Fruit fly (Drosophila melanogaster) whole organism, embryonic: ENCODE data around the gene CG10055.

Experiments
- Awh ChIP-seq: fragments of 200-800 bp; sonication (Bioruptor generic); IDR thresholded peaks from 2 replicates; pipeline ENCODE4, ENCODE4 v1.3.6; 2022; ENCODE audit warnings: missing biosample characterization, missing genetic modification characterization
- CG10366 ChIP-seq: fragments of 200-800 bp; sonication (Bioruptor generic); IDR thresholded peaks from 2 replicates; pipeline ENCODE4 v1.3.6; 2022; ENCODE audit warnings: missing biosample characterization, missing genetic modification characterization
- CG10543 ChIP-seq: fragments of 200-800 bp; sonication (Bioruptor generic); optimal IDR thresholded peaks from 3 replicates; lab custom pipeline; 2017; ENCODE audit warnings: missing biosample characterization, mild to moderate bottlenecking, missing genetic modification characterization, moderate library complexity
- CG11696 ChIP-seq: fragments of 200-800 bp; sonication (Bioruptor generic); IDR thresholded peaks from 2 replicates; pipeline ENCODE4 v1.3.6; 2022; ENCODE audit warnings: missing biosample characterization, missing genetic modification characterization
- CG12391 ChIP-seq: fragments of 200-800 bp; sonication (Bioruptor generic); optimal IDR thresholded peaks from 3 replicates; lab custom pipeline; 2018; ENCODE audit warnings: missing biosample characterization, mild to moderate bottlenecking, missing genetic modification characterization, moderate library complexity
- CG12769 ChIP-seq: fragments of 200-800 bp; sonication (Bioruptor generic); optimal IDR thresholded peaks from 2 replicates; lab custom pipeline; 2019; ENCODE audit warnings: missing biosample characterization, mild to moderate bottlenecking, missing genetic modification characterization, moderate library complexity
- CG14860 ChIP-seq: fragments of 200-800 bp; sonication (Bioruptor generic); IDR thresholded peaks from 3 replicates; pipeline ENCODE4 v1.3.6; 2022; ENCODE audit warnings: missing biosample characterization, missing genetic modification characterization; ENCODE audit not compliant: partially characterized antibody
- CG30020 ChIP-seq: fragments of 200-800 bp; optimal IDR thresholded peaks from 2 replicates; lab custom pipeline; 2019; ENCODE audit warnings: missing biosample characterization, mild to moderate bottlenecking, missing genetic modification characterization, moderate library complexity
- CG3281 ChIP-seq: fragments of 200-800 bp; sonication (Bioruptor generic); optimal IDR thresholded peaks from 3 replicates; lab custom pipeline; 2017; ENCODE audit warnings: missing biosample characterization, mild to moderate bottlenecking, missing genetic modification characterization
- CG34422 ChIP-seq: fragments of 200-800 bp; sonication (Bioruptor generic); IDR thresholded peaks from 3 replicates; pipeline ENCODE4 v1.3.6; 2022; ENCODE audit warnings: missing biosample characterization, missing genetic modification characterization
- CG4820 ChIP-seq: fragments of 200-800 bp; sonication (Bioruptor generic); optimal IDR thresholded peaks from 3 replicates; lab custom pipeline; 2016; ENCODE audit warnings: missing biosample characterization, missing genetic modification characterization
- CG6683 ChIP-seq: fragments of 200-800 bp; sonication (Bioruptor generic); optimal IDR thresholded peaks from 2 replicates; lab custom pipeline; 2017; ENCODE audit warnings: missing biosample characterization, mild to moderate bottlenecking, missing genetic modification characterization, missing genetic modification reagents
- CG6765 ChIP-seq: fragments of 200-800 bp; sonication (Bioruptor generic); optimal IDR thresholded peaks from 3 replicates; lab custom pipeline; 2017; ENCODE audit warnings: missing biosample characterization, mild to moderate bottlenecking, missing genetic modification characterization
- CG6791 ChIP-seq: fragments of 200-800 bp; sonication (Bioruptor generic); IDR thresholded peaks from 3 replicates; pipeline ENCODE4 v1.3.6; 2022; ENCODE audit warnings: missing biosample characterization, missing genetic modification characterization; ENCODE audit not compliant: partially characterized antibody
- CTCF ChIP-seq: fragments of 200-800 bp; sonication (Bioruptor generic); optimal IDR thresholded peaks from 2 replicates; lab custom pipeline; 2017; ENCODE audit warnings: missing biosample characterization, mild to moderate bottlenecking, missing genetic modification characterization, moderate library complexity
- Chrac-16 ChIP-seq: fragments of 200-800 bp; sonication (Bioruptor generic); optimal IDR thresholded peaks from 3 replicates; lab custom pipeline; 2016; ENCODE audit warnings: missing biosample characterization, missing genetic modification characterization
- CkIIα-i1 ChIP-seq: fragments of 200-800 bp; sonication (Bioruptor generic); IDR thresholded peaks from 2 replicates; pipeline ENCODE4 v1.3.6; 2022; ENCODE audit warnings: missing biosample characterization, missing genetic modification characterization
- D ChIP-seq, 2 experiments: fragments of 200-800 bp in 1 of 2; fragments of >200 bp in 1 of 2; sonication (Bioruptor generic) in 1 of 2; optimal IDR thresholded peaks; 2 replicates in 1 of 2; 3 replicates in 1 of 2; lab custom pipeline; 2017; ENCODE audit warnings: mild to moderate bottlenecking in 1 of 2, missing biosample characterization in 1 of 2, missing genetic modification characterization in 1 of 2, missing genetic modification reagents in 1 of 2
- Dp ChIP-seq: fragments of 200-800 bp; sonication (Bioruptor generic); optimal IDR thresholded peaks from 2 replicates; lab custom pipeline; 2018; ENCODE audit warnings: missing biosample characterization, mild to moderate bottlenecking, missing genetic modification characterization, moderate library complexity
- Hmr ChIP-seq: fragments of 200-800 bp; sonication (Bioruptor generic); optimal IDR thresholded peaks from 3 replicates; lab custom pipeline; 2017; ENCODE audit warnings: mild to moderate bottlenecking, missing biosample characterization, missing genetic modification reagents, missing genetic modification characterization
- Hr3 ChIP-seq: fragments of 200-800 bp; sonication (Bioruptor generic); optimal IDR thresholded peaks from 3 replicates; lab custom pipeline; 2016; ENCODE audit warnings: missing biosample characterization, missing genetic modification characterization
- Jarid2 ChIP-seq: fragments of 200-800 bp; sonication (Bioruptor generic); optimal IDR thresholded peaks from 3 replicates; lab custom pipeline; 2017; ENCODE audit warnings: mild to moderate bottlenecking, missing biosample characterization, missing genetic modification reagents, missing genetic modification characterization
- MTF-1 ChIP-seq: fragments of 200-800 bp; sonication (Bioruptor generic); optimal IDR thresholded peaks from 2 replicates; lab custom pipeline; 2018; ENCODE audit warnings: missing biosample characterization, mild to moderate bottlenecking, missing genetic modification characterization, borderline replicate concordance
- Med ChIP-seq: fragments of 200-800 bp; sonication (Bioruptor generic); peaks from one replicate; lab custom pipeline; 2016; ENCODE audit warnings: missing biosample characterization, missing genetic modification characterization, mild to moderate bottlenecking, inconsistent platforms, moderate library complexity
- Mrtf ChIP-seq: fragments of 200-800 bp; sonication (Bioruptor generic); IDR thresholded peaks from 3 replicates; pipeline ENCODE4 v1.3.6; 2022; ENCODE audit warnings: missing biosample characterization, missing genetic modification characterization
- Opbp ChIP-seq: fragments of 200-800 bp; sonication (Bioruptor generic); IDR thresholded peaks from 3 replicates; pipeline ENCODE4 v1.3.6; 2022; ENCODE audit warnings: missing biosample characterization, missing genetic modification characterization; ENCODE audit not compliant: partially characterized antibody
- Pdp1 ChIP-seq, 2 experiments: fragments of 200-800 bp; sonication (Bioruptor generic); optimal IDR thresholded peaks; 3 replicates each; lab custom pipeline; 2016; ENCODE audit warnings: missing biosample characterization in 2 of 2, missing genetic modification characterization in 2 of 2, mild to moderate bottlenecking in 1 of 2, moderate library complexity in 1 of 2
- Ptx1 ChIP-seq: fragments of 200-800 bp; sonication (Bioruptor generic); IDR thresholded peaks from 2 replicates; pipeline ENCODE4 v1.3.6; 2022; ENCODE audit warnings: missing biosample characterization, missing genetic modification characterization
- Six4 ChIP-seq: fragments of 200-800 bp; sonication (Bioruptor generic); optimal IDR thresholded peaks from 2 replicates; lab custom pipeline; 2016; ENCODE audit warnings: missing biosample characterization, missing genetic modification characterization
- Trl ChIP-seq, 3 experiments: fragments of >200 bp in 2 of 3; fragments of 200-800 bp in 1 of 3; sonication (Bioruptor generic) in 1 of 3; optimal IDR thresholded peaks; 2 replicates in 1 of 3; 3 replicates in 2 of 3; lab custom pipeline; 2016 to 2017; ENCODE audit warnings: missing biosample characterization in 1 of 3, missing genetic modification characterization in 1 of 3
- Xrp1 ChIP-seq: fragments of 200-800 bp; sonication (Bioruptor generic); IDR thresholded peaks from 2 replicates; pipeline ENCODE4 v1.3.6; 2022; ENCODE audit warnings: missing biosample characterization, missing genetic modification characterization
- bsh ChIP-seq, 2 experiments: fragments of 200-800 bp; sonication (Bioruptor generic); optimal IDR thresholded peaks; 2 replicates each; lab custom pipeline; 2017 to 2018; ENCODE audit warnings: mild to moderate bottlenecking in 2 of 2, missing biosample characterization in 2 of 2, missing genetic modification characterization in 2 of 2, moderate library complexity in 1 of 2
- caup ChIP-seq: fragments of 200-800 bp; sonication (Bioruptor generic); optimal IDR thresholded peaks from 3 replicates; lab custom pipeline; 2017; ENCODE audit warnings: missing biosample characterization, mild to moderate bottlenecking, missing genetic modification characterization, moderate library complexity; ENCODE audit not compliant: severe bottlenecking
- chn ChIP-seq: fragments of 200-800 bp; sonication (Bioruptor generic); optimal IDR thresholded peaks from 2 replicates; lab custom pipeline; 2016; ENCODE audit warnings: missing biosample characterization, missing genetic modification characterization
- dpn ChIP-seq, 2 experiments: fragments of 200-800 bp; sonication (Bioruptor generic); optimal IDR thresholded peaks; 3 replicates each; lab custom pipeline; 2016; ENCODE audit warnings: missing biosample characterization in 2 of 2, missing genetic modification characterization in 2 of 2
- emc ChIP-seq: fragments of 200-800 bp; sonication (Bioruptor generic); optimal IDR thresholded peaks from 2 replicates; lab custom pipeline; 2016; ENCODE audit warnings: missing biosample characterization, missing genetic modification characterization
- fd96Cb ChIP-seq: fragments of 200-800 bp; sonication (Bioruptor generic); optimal IDR thresholded peaks from 2 replicates; lab custom pipeline; 2018; ENCODE audit warnings: missing biosample characterization, mild to moderate bottlenecking, missing genetic modification characterization, moderate library complexity
- her ChIP-seq: fragments of 200-800 bp; sonication (Bioruptor generic); optimal IDR thresholded peaks from 2 replicates; lab custom pipeline; 2016; ENCODE audit warnings: missing biosample characterization, missing genetic modification characterization
- jing ChIP-seq: fragments of 200-800 bp; sonication (Bioruptor generic); optimal IDR thresholded peaks from 2 replicates; lab custom pipeline; 2018; ENCODE audit warnings: missing biosample characterization, mild to moderate bottlenecking, missing genetic modification characterization
- nmo ChIP-seq: fragments of 200-800 bp; sonication (Bioruptor generic); optimal IDR thresholded peaks from 2 replicates; lab custom pipeline; 2018; ENCODE audit warnings: missing biosample characterization, mild to moderate bottlenecking, missing genetic modification characterization, moderate library complexity
- ro ChIP-seq: fragments of 200-800 bp; sonication (Bioruptor generic); IDR thresholded peaks from 2 replicates; pipeline ENCODE4 v1.3.6; 2022; ENCODE audit warnings: missing biosample characterization, missing genetic modification characterization
- sc ChIP-seq, 3 experiments: fragments of >200 bp in 2 of 3; fragments of 200-800 bp in 1 of 3; sonication (Bioruptor generic) in 1 of 3; optimal IDR thresholded peaks; 2 replicates in 2 of 3; 3 replicates in 1 of 3; lab custom pipeline; 2017; ENCODE audit warnings: mild to moderate bottlenecking in 1 of 3, missing biosample characterization in 1 of 3, missing genetic modification characterization in 1 of 3, missing genetic modification reagents in 1 of 3
- sens-2 ChIP-seq: fragments of 200-800 bp; sonication (Bioruptor generic); IDR thresholded peaks from 2 replicates; pipeline ENCODE4 v1.3.6; 2022; ENCODE audit warnings: missing biosample characterization, missing genetic modification characterization
- slbo ChIP-seq: fragments of 200-800 bp; sonication (Bioruptor generic); IDR thresholded peaks from 2 replicates; pipeline ENCODE4 v1.3.6; 2022; ENCODE audit warnings: missing biosample characterization, missing genetic modification characterization
- slp2 ChIP-seq: fragments of 200-800 bp; sonication (Bioruptor generic); optimal IDR thresholded peaks from 2 replicates; lab custom pipeline; 2016; ENCODE audit warnings: missing biosample characterization, missing genetic modification characterization
- sob ChIP-seq: fragments of 200-800 bp; sonication (Bioruptor generic); IDR thresholded peaks from 2 replicates; pipeline ENCODE4 v1.3.6; 2022; ENCODE audit warnings: missing biosample characterization, missing genetic modification characterization
- stc ChIP-seq: fragments of 200-800 bp; sonication (Bioruptor generic); IDR thresholded peaks from 2 replicates; pipeline ENCODE4 v1.3.6; 2022; ENCODE audit warnings: missing biosample characterization, missing genetic modification characterization
- tx ChIP-seq: fragments of 200-800 bp; sonication (Bioruptor generic); optimal IDR thresholded peaks from 2 replicates; lab custom pipeline; 2016; ENCODE audit warnings: missing biosample characterization, missing genetic modification characterization

CG10055 gene

DNA sequence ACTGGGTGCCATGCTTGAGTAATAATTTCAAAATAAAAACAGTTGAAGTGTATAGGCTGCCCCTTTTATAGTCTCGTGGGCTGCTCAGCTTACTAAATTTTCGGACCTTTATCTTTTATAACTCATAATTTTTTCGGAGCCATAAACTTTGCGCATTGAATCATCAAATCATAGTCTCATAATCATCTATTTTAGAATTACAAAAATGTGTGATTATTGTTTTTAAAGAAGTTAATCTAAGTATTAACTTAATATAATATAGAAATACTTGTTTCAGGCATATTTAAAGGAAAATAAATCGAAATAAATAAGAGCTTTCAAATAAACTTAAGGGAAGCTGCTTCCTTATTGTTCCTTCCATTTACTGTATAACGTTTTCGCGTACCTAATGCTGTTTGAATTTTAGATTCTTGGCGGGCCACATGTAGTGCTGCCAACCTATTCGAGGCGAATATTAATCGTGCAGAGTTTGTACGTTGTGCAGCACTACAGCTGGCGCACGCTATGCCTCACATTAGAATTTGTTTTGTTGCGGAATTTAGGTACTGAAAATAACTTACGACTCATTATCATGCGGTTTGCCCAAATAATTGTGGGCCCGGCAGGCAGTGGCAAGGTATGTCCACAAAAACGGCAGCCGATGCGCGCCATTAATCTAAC lies 42.1 kb downstream of the CG10055 start, which contains the start of the genes CG14610 and CG2656 (continued):
- TF ChIP-seq Opbp (GFP tag; lab: Robert Waterston, UW) (peak; percentile 56; the same call in 2 of the 3 replicates), CG4820 (GFP tag; lab: Kevin White, UChicago) (peak; percentile 81), tx (GFP tag; lab: Kevin White, UChicago) (peak; percentile 81), nmo (GFP tag; lab: Kevin White, UChicago) (peak; percentile 68), CTCF (GFP tag; lab: Kevin White, UChicago) (peak; percentile 52), her (GFP tag; lab: Kevin White, UChicago) (peak; percentile 89), Chrac-16 (GFP tag; lab: Kevin White, UChicago) (peak; percentile 89), dpn (GFP tag; optimal IDR thresholded peaks at IDR 0.05; lab: Kevin White, UChicago) (peak; percentile 83 to 90), Mrtf (0 out of 3 replicates have a peak, but pooled peaks have one; percentile 22), CG34422 (GFP tag; lab: Robert Waterston, UW) (peak; percentile 36; the same call in 1 of the 3 replicates), sens-2 (GFP tag; lab: Robert Waterston, UW) (no peak), Dp (GFP tag; lab: Kevin White, UChicago) (peak; percentile 99), emc (peak; percentile 43), CG11696 (GFP tag; lab: Robert Waterston, UW) (no peak), CG10366 (GFP tag; lab: Robert Waterston, UW) (peak; percentile 61), MTF-1 (GFP tag; lab: Kevin White, UChicago) (peak; percentile 52), Six4 (GFP tag; lab: Kevin White, UChicago) (peak; percentile 78), Med (GFP tag; lab: Kevin White, UChicago) (peak; percentile 98), CG30020 (tag; lab: Kevin White, UChicago) (peak; percentile 17), CG14860 (GFP tag; lab: Robert Waterston, UW) (no peak), Hr3 (GFP tag; lab: Kevin White, UChicago) (peak; percentile 81), Hmr (GFP tag; lab: Kevin White, UChicago) (peak; percentile 56), Awh (GFP tag; lab: Robert Waterston, UW) (no peak), slp2 (GFP tag; lab: Kevin White, UChicago) (peak; percentile 66), CG6683 (GFP tag; lab: Kevin White, UChicago) (peak; percentile 27), Pdp1 (GFP tag; optimal IDR thresholded peaks at IDR 0.05; lab: Kevin White, UChicago) (peak; percentile 78 to 89), Jarid2 (GFP tag; lab: Kevin White, UChicago) (peak; percentile 19), CG6765 (GFP tag; lab: Kevin White, UChicago) (peak; percentile 6), ro (GFP tag; lab: Robert Waterston, UW) (no peak), sob (GFP tag; lab: Robert Waterston, UW) (no peak), sc (optimal IDR thresholded peaks at IDR 0.05; lab: Kevin White, UChicago) (no peak), sc (GFP tag; optimal IDR thresholded peaks at IDR 0.05; lab: Kevin White, UChicago) (no peak), D (optimal IDR thresholded peaks at IDR 0.05; lab: Kevin White, UChicago) (no peak), D (GFP tag; optimal IDR thresholded peaks at IDR 0.05; lab: Kevin White, UChicago) (peak; percentile 10), jing (GFP tag; lab: Kevin White, UChicago) (no peak), CG10543 (no peak), Trl (optimal IDR thresholded peaks at IDR 0.05; lab: Kevin White, UChicago) (no peak), Trl (GFP tag; optimal IDR thresholded peaks at IDR 0.05; lab: Kevin White, UChicago) (peak; percentile 94), CG6791 (no peak), Xrp1 (GFP tag; lab: Robert Waterston, UW) (peak; percentile 73), bsh (GFP tag; optimal IDR thresholded peaks at IDR 0.05; lab: Kevin White, UChicago) (peak in 1 of 2 experiments; percentile 63), stc (GFP tag; lab: Robert Waterston, UW) (peak; percentile 16; the same call in 1 of the 2 replicates), chn (GFP tag; lab: Kevin White, UChicago) (peak; percentile 81), Ptx1 (GFP tag; lab: Robert Waterston, UW) (peak; percentile 75), CkIIα-i1 (GFP tag; lab: Robert Waterston, UW) (no peak), CG12391 (tag; lab: Kevin White, UChicago) (peak; percentile 73), fd96Cb (tag; lab: Kevin White, UChicago) (peak; percentile 37), caup (peak; percentile 78), CG12769 (tag; lab: Kevin White, UChicago) (no peak), CG3281 (GFP tag; lab: Kevin White, UChicago) (peak; percentile 49), slbo (GFP tag; lab: Robert Waterston, UW) (peak; percentile 89)
